Worm (Caenorhabditis elegans) whole organism, L4 larva: ENCODE data around the gene F42G2.7.

ENCODE experiments used
- D1046.2 ChIP-seq: fragments of 200-800 bp; sonication (Bioruptor generic); IDR thresholded peaks from 2 replicates; pipeline ENCODE4 v1.3.6; 2022; ENCODE audit warnings: missing genetic modification characterization, missing compliant biosample characterization
- F37D6.2 ChIP-seq: sonication (generic microtip); optimal IDR thresholded peaks from 2 replicates; lab custom pipeline; 2016; ENCODE audit warnings: mild to moderate bottlenecking, missing genetic modification characterization, missing compliant biosample characterization
- T20F7.1 ChIP-seq: fragments of 200-800 bp; sonication (Bioruptor generic); optimal IDR thresholded peaks from 2 replicates; lab custom pipeline; 2018; ENCODE audit warnings: mild to moderate bottlenecking, missing genetic modification characterization, missing compliant biosample characterization
- Y105C5A.15 ChIP-seq: fragments of 200-800 bp; sonication (Bioruptor generic); IDR thresholded peaks from 2 replicates; pipeline ENCODE4 v1.3.6; 2022; ENCODE audit warnings: missing genetic modification characterization, missing compliant biosample characterization
- ZK546.5 ChIP-seq, 2 experiments: sonication (generic microtip); optimal IDR thresholded peaks; 2 replicates each; lab custom pipeline; 2017; ENCODE audit warnings: missing biosample characterization in 2 of 2, missing genetic modification characterization in 2 of 2
- aha-1 ChIP-seq: fragments of 150-350 bp; peaks from one replicate; lab custom pipeline; 2014; ENCODE audit warnings: missing biosample characterization, missing genetic modification characterization
- aly-2 ChIP-seq: sonication (generic microtip); optimal IDR thresholded peaks from 2 replicates; lab custom pipeline; 2018; ENCODE audit warnings: missing biosample characterization, missing genetic modification characterization
- ama-1 ChIP-seq: fragments of 150-350 bp; optimal IDR thresholded peaks from 2 replicates; lab custom pipeline; 2014; ENCODE audit warnings: inconsistent platforms, mixed read lengths
- ceh-44 ChIP-seq: fragments of 200-800 bp; sonication (Bioruptor generic); IDR thresholded peaks from 2 replicates; pipeline ENCODE4 v1.3.6; 2022; ENCODE audit warnings: missing genetic modification reagents, missing genetic modification characterization, missing compliant biosample characterization
- ceh-82 ChIP-seq: sonication (generic microtip); optimal IDR thresholded peaks from 2 replicates; lab custom pipeline; 2017; ENCODE audit warnings: missing biosample characterization, missing genetic modification characterization
- ces-1 ChIP-seq: fragments of 150-350 bp; sonication (generic microtip); optimal IDR thresholded peaks from 4 replicates; lab custom pipeline; 2014; ENCODE audit warnings: missing biosample characterization, missing genetic modification reagents, missing genetic modification characterization
- cey-2 ChIP-seq: sonication (generic microtip); optimal IDR thresholded peaks from 3 replicates; lab custom pipeline; 2017; ENCODE audit warnings: missing genetic modification characterization, mild to moderate bottlenecking, missing compliant biosample characterization, antibody characterized with exemption, borderline replicate concordance; ENCODE audit not compliant: insufficient read depth
- daf-12 ChIP-seq: fragments of 150-350 bp; optimal IDR thresholded peaks from 2 replicates; lab custom pipeline; 2014; ENCODE audit warnings: missing biosample characterization, missing genetic modification reagents, missing genetic modification characterization
- daf-16 ChIP-seq, 3 experiments: sonication (generic microtip); optimal IDR thresholded peaks; 2 replicates each; lab custom pipeline; 2016 to 2017; ENCODE audit warnings: missing genetic modification characterization in 3 of 3, missing genetic modification reagents in 3 of 3, mild to moderate bottlenecking in 2 of 3, missing compliant biosample characterization in 2 of 3, missing biosample characterization in 1 of 3, moderate library complexity in 1 of 3
- daf-19 ChIP-seq: fragments of 200-800 bp; sonication (Bioruptor generic); conservative IDR thresholded peaks from 2 replicates; pipeline ENCODE4 v1.3.6; 2022; ENCODE audit warnings: missing genetic modification characterization, missing compliant biosample characterization
- duxl-1 ChIP-seq: sonication (generic microtip); optimal IDR thresholded peaks from 2 replicates; lab custom pipeline; 2016; ENCODE audit warnings: mild to moderate bottlenecking, missing genetic modification characterization, moderate library complexity, missing compliant biosample characterization; ENCODE audit not compliant: poor library complexity
- gei-8 ChIP-seq: fragments of 200-800 bp; sonication (Bioruptor generic); optimal IDR thresholded peaks from 2 replicates; lab custom pipeline; 2018; ENCODE audit warnings: mild to moderate bottlenecking, missing genetic modification characterization, missing compliant biosample characterization
- hlh-11 ChIP-seq: fragments of 200-800 bp; sonication (Bioruptor generic); optimal IDR thresholded peaks from 2 replicates; lab custom pipeline; 2018; ENCODE audit warnings: mild to moderate bottlenecking, missing genetic modification characterization, missing compliant biosample characterization
- hmg-1.1 ChIP-seq: fragments of 200-800 bp; sonication (Bioruptor generic); IDR thresholded peaks from 2 replicates; pipeline ENCODE4 v1.3.6; 2022; ENCODE audit warnings: missing genetic modification reagents, missing genetic modification characterization, missing compliant biosample characterization
- lim-7 ChIP-seq: fragments of 200-800 bp; sonication (Bioruptor generic); IDR thresholded peaks from 2 replicates; pipeline ENCODE4 v1.3.6; 2022; ENCODE audit warnings: missing genetic modification characterization, missing compliant biosample characterization
- lin-13 ChIP-seq: fragments of 150-350 bp; optimal IDR thresholded peaks from 2 replicates; lab custom pipeline; 2014; ENCODE audit warnings: missing biosample characterization, missing genetic modification reagents, missing genetic modification characterization
- lin-15B ChIP-seq: fragments of 150-350 bp; sonication (generic microtip); optimal IDR thresholded peaks from 3 replicates; lab custom pipeline; 2014; ENCODE audit warnings: missing biosample characterization, missing genetic modification characterization
- lin-38 ChIP-seq: fragments of 200-800 bp; sonication (Bioruptor generic); IDR thresholded peaks from 2 replicates; pipeline ENCODE4 v1.3.6; 2022; ENCODE audit warnings: missing genetic modification reagents, missing genetic modification characterization, missing compliant biosample characterization
- madf-5 ChIP-seq, 2 experiments: fragments of 200-800 bp; sonication (Bioruptor generic); IDR thresholded peaks; 2 replicates each; pipeline ENCODE4 v1.3.6; 2022; ENCODE audit warnings: missing compliant biosample characterization in 2 of 2, missing genetic modification characterization in 2 of 2
- mep-1 ChIP-seq: fragments of 150-350 bp; sonication (generic microtip); optimal IDR thresholded peaks from 3 replicates; lab custom pipeline; 2014; ENCODE audit warnings: missing biosample characterization, missing genetic modification characterization
- mxl-2 ChIP-seq: fragments of 200-800 bp; sonication (Bioruptor generic); conservative IDR thresholded peaks from 2 replicates; pipeline ENCODE4 v1.3.6; 2022; ENCODE audit warnings: missing genetic modification reagents, missing genetic modification characterization, missing compliant biosample characterization
- nhr-11 ChIP-seq: fragments of 150-350 bp; optimal IDR thresholded peaks from 2 replicates; lab custom pipeline; 2014; ENCODE audit warnings: missing biosample characterization, missing genetic modification characterization
- nhr-111 ChIP-seq: fragments of 200-800 bp; sonication (Bioruptor generic); optimal IDR thresholded peaks from 2 replicates; lab custom pipeline; 2018; ENCODE audit warnings: mild to moderate bottlenecking, missing genetic modification characterization, missing compliant biosample characterization
- nhr-41 ChIP-seq: fragments of 200-800 bp; sonication (Bioruptor generic); IDR thresholded peaks from 2 replicates; pipeline ENCODE4 v1.3.6; 2022; ENCODE audit warnings: missing genetic modification reagents, missing genetic modification characterization, missing compliant biosample characterization
- nhr-48 ChIP-seq: sonication (generic microtip); optimal IDR thresholded peaks from 2 replicates; lab custom pipeline; 2016; ENCODE audit warnings: mild to moderate bottlenecking, missing genetic modification characterization, missing compliant biosample characterization
- nhr-76 ChIP-seq: fragments of 150-350 bp; optimal IDR thresholded peaks from 2 replicates; lab custom pipeline; 2014; ENCODE audit warnings: missing biosample characterization, missing genetic modification characterization
- php-3 ChIP-seq: fragments of 200-800 bp; sonication (Bioruptor generic); IDR thresholded peaks from 2 replicates; pipeline ENCODE4 v1.3.6; 2022; ENCODE audit warnings: missing genetic modification reagents, missing genetic modification characterization, missing compliant biosample characterization
- pqm-1 ChIP-seq: sonication (generic microtip); optimal IDR thresholded peaks from 2 replicates; lab custom pipeline; 2017; ENCODE audit warnings: missing biosample characterization, missing genetic modification characterization
- saeg-2 ChIP-seq: fragments of 200-800 bp; sonication (Bioruptor generic); IDR thresholded peaks from 2 replicates; pipeline ENCODE4 v1.3.6; 2022; ENCODE audit warnings: missing genetic modification reagents, missing genetic modification characterization, missing compliant biosample characterization
- set-16 ChIP-seq: fragments of 200-800 bp; sonication (Bioruptor generic); IDR thresholded peaks from 2 replicates; pipeline ENCODE4 v1.3.6; 2022; ENCODE audit warnings: missing genetic modification reagents, missing genetic modification characterization, missing compliant biosample characterization
- skn-1 ChIP-seq: fragments of 150-350 bp; optimal IDR thresholded peaks from 2 replicates; lab custom pipeline; 2014; ENCODE audit warnings: missing biosample characterization, missing genetic modification characterization
- snpc-4 ChIP-seq: fragments of 150-350 bp; optimal IDR thresholded peaks from 2 replicates; lab custom pipeline; 2014; ENCODE audit warnings: missing biosample characterization, missing genetic modification characterization
- spr-3 ChIP-seq: fragments of 200-800 bp; sonication (Bioruptor generic); optimal IDR thresholded peaks from 2 replicates; lab custom pipeline; 2018; ENCODE audit warnings: mild to moderate bottlenecking, missing genetic modification characterization, missing compliant biosample characterization
- zfp-2 ChIP-seq: sonication (generic microtip); optimal IDR thresholded peaks from 2 replicates; lab custom pipeline; 2016; ENCODE audit warnings: mild to moderate bottlenecking, missing genetic modification characterization, missing compliant biosample characterization
- zip-11 ChIP-seq: fragments of 200-800 bp; sonication (Bioruptor generic); IDR thresholded peaks from 2 replicates; pipeline ENCODE4 v1.3.6; 2022; ENCODE audit warnings: missing genetic modification characterization, missing compliant biosample characterization

The F42G2.7 gene

ce11 chrII:2380174-2380573 lies 37.8 kb upstream of the F42G2.7 start, which contains the start of gene F16G10.7:
TSS of gene F16G10.7 (minus strand) at chrII:2380274.
- TF ChIP-seq F37D6.2 (tag; lab: Kevin White, UChicago) (no peak), D1046.2 (no peak), duxl-1 (no peak), madf-5 (GFP tag; IDR thresholded peaks at IDR 0.05; lab: Robert Waterston, UW) (no peak), nhr-48 (tag; lab: Kevin White, UChicago) (no peak), daf-19 (GFP tag; lab: Robert Waterston, UW) (no peak), ceh-44 (GFP tag; lab: Robert Waterston, UW) (no peak), lim-7 (GFP tag; lab: Robert Waterston, UW) (no peak), snpc-4 (tag; lab: Kevin White, UChicago) (no peak), saeg-2 (GFP tag; lab: Robert Waterston, UW) (no peak), nhr-76 (no peak), lin-38 (GFP tag; lab: Robert Waterston, UW) (no peak), nhr-11 (tag; lab: Kevin White, UChicago) (no peak), gei-8 (GFP tag; lab: Kevin White, UChicago) (no peak), daf-16 (GFP tag; optimal IDR thresholded peaks at IDR 0.05; lab: Kevin White, UChicago) (no peak), daf-16 (tag; optimal IDR thresholded peaks at IDR 0.05; lab: Kevin White, UChicago) (no peak), nhr-111 (GFP tag; lab: Kevin White, UChicago) (no peak), lin-13 (no peak), set-16 (GFP tag; lab: Robert Waterston, UW) (no peak), daf-12 (no peak)

ce11 chrII:2383334-2383733 lies 34.6 kb upstream of the F42G2.7 start, which contains the start of gene F16G10.8:
TSS of gene F16G10.8 (minus strand) at chrII:2383434.
- TF ChIP-seq zfp-2 (tag; lab: Kevin White, UChicago): no peak
- no peak for TF ChIP-seq T20F7.1
- TF ChIP-seq ama-1 (lab: Kevin White, UChicago): no peak
- TF ChIP-seq ZK546.5 (tag; optimal IDR thresholded peaks at IDR 0.05; lab: Kevin White, UChicago): no peak
- TF ChIP-seq cey-2: no peak
- no peak for TF ChIP-seq gei-8 (GFP tag; lab: Kevin White, UChicago)
- TF ChIP-seq nhr-41 (GFP tag; lab: Robert Waterston, UW): no peak
- no peak for TF ChIP-seq Y105C5A.15 (GFP tag; lab: Robert Waterston, UW)
- TF ChIP-seq aha-1 (tag; lab: Kevin White, UChicago): no peak
- no peak for TF ChIP-seq hmg-1.1 (GFP tag; lab: Robert Waterston, UW)
- no peak for TF ChIP-seq nhr-48 (tag; lab: Kevin White, UChicago)
- no peak for TF ChIP-seq daf-12
- no peak for TF ChIP-seq pqm-1 (tag; lab: Kevin White, UChicago)
- no peak for TF ChIP-seq spr-3 (GFP tag; lab: Kevin White, UChicago)
- TF ChIP-seq ces-1: no peak
- TF ChIP-seq php-3 (GFP tag; lab: Robert Waterston, UW): no peak
- TF ChIP-seq skn-1 (tag; lab: Kevin White, UChicago): no peak

ce11 chrII:2385495-2385894 lies 32.5 kb upstream of the F42G2.7 start, which contains the start of gene F16G10.9:
TSS of gene F16G10.9 (minus strand) at chrII:2385595.
- TF ChIP-seq zip-11 (no peak), aly-2 (no peak), mep-1 (tag; lab: Kevin White, UChicago) (no peak), pqm-1 (tag; lab: Kevin White, UChicago) (no peak), nhr-48 (tag; lab: Kevin White, UChicago) (no peak), ceh-82 (no peak), hlh-11 (tag; lab: Kevin White, UChicago) (no peak), mxl-2 (GFP tag; lab: Robert Waterston, UW) (no peak), lin-15B (no peak), duxl-1 (no peak)
